Worm (Caenorhabditis elegans): ENCODE results near the gene nhr-22.

nhr-22 gene

DNA sequence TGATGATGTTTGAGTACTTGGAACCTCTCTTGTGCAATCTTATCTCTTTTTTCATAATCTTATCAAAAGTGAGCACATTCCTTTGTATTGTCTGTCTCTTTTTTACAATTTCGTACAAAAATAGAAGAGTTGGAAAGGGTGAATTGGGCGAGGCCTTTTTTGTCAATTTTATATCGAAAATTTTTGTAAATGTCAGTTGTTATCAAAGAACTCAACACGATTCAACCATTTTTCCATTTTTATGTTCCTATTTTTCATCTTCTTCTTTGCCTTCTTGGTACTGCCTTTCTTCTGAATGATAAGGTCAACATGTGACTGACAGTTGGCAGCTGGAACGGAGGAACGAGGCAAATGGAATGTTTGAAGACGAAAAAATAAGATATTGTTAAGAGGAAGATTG is 35.8 kb downstream of the nhr-22 start (continued):
- TF ChIP-seq mxl-2 (GFP tag; conservative IDR thresholded peaks at IDR 0.05) (no peak), F37D6.2 (tag; optimal IDR thresholded peaks at IDR 0.05) (no peak), Y105C5A.15 (GFP tag; IDR thresholded peaks at IDR 0.05) (no peak), unc-130 (GFP tag; optimal IDR thresholded peaks at IDR 0.05) (no peak), vab-7 (GFP tag; IDR thresholded peaks at IDR 0.05) (no peak), nhr-237 (tag; optimal IDR thresholded peaks at IDR 0.05) (no peak), nhr-111 (GFP tag; optimal IDR thresholded peaks at IDR 0.05) (no peak), hif-1 (tag; optimal IDR thresholded peaks at IDR 0.05) (no peak), lin-1 (GFP tag; IDR thresholded peaks at IDR 0.05) (no peak), nhr-42 (GFP tag; IDR thresholded peaks at IDR 0.05) (no peak), hlh-30 (tag; optimal IDR thresholded peaks at IDR 0.05; ENCODE audit: insufficient read depth) (peak; percentile 24), mdt-29 (GFP tag; IDR thresholded peaks at IDR 0.05) (no peak), spr-3 (GFP tag; optimal IDR thresholded peaks at IDR 0.05) (no peak), dmd-8 (GFP tag; IDR thresholded peaks at IDR 0.05) (no peak), pha-4 (GFP tag; IDR thresholded peaks at IDR 0.05) (no peak), pha-4 (tag; optimal IDR thresholded peaks at IDR 0.05) (no peak), skn-1 (tag; optimal IDR thresholded peaks at IDR 0.05) (no peak), hmg-1.1 (GFP tag; IDR thresholded peaks at IDR 0.05) (no peak), snpc-1.2 (GFP tag; IDR thresholded peaks at IDR 0.05) (no peak), aly-2 (tag; optimal IDR thresholded peaks at IDR 0.05) (no peak), D1046.2 (GFP tag; IDR thresholded peaks at IDR 0.05) (no peak), F44E2.7 (GFP tag; IDR thresholded peaks at IDR 0.05) (no peak), lin-29 (GFP tag; IDR thresholded peaks at IDR 0.05) (no peak), fkh-10 (GFP tag; optimal IDR thresholded peaks at IDR 0.05) (no peak), tag-97 (GFP tag; IDR thresholded peaks at IDR 0.05) (no peak), saeg-2 (GFP tag; IDR thresholded peaks at IDR 0.05) (0 out of 2 replicates have a peak, but pooled peaks have one; percentile 15), ceh-20 (GFP tag; IDR thresholded peaks at IDR 0.05) (peak; percentile 51; the same call in 1 of the 2 replicates), Y48G9A.11 (GFP tag; IDR thresholded peaks at IDR 0.05) (no peak), F49E8.2 (tag; optimal IDR thresholded peaks at IDR 0.05; ENCODE audit: borderline replicate concordance) (no peak), php-3 (GFP tag; IDR thresholded peaks at IDR 0.05) (peak; percentile 87), T26A8.4 (GFP tag; IDR thresholded peaks at IDR 0.05) (no peak), pqm-1 (tag; optimal IDR thresholded peaks at IDR 0.05) (peak; percentile 93), mep-1 (tag; optimal IDR thresholded peaks at IDR 0.05) (peak; percentile 17), sdz-12 (GFP tag; optimal IDR thresholded peaks at IDR 0.05) (no peak), lin-15B (tag; optimal IDR thresholded peaks at IDR 0.05) (no peak), daf-16 (GFP tag; optimal IDR thresholded peaks at IDR 0.05) (peak in 1 of 2 experiments; percentile 32), daf-16 (tag; optimal IDR thresholded peaks at IDR 0.05) (peak; percentile 78), ctbp-1 (GFP tag; IDR thresholded peaks at IDR 0.05) (no peak), fos-1 (tag; optimal IDR thresholded peaks at IDR 0.05) (no peak), daf-12 (tag; optimal IDR thresholded peaks at IDR 0.05) (no peak), rbr-2 (tag; optimal IDR thresholded peaks at IDR 0.05) (no peak), madf-9 (GFP tag; conservative IDR thresholded peaks at IDR 0.05) (no peak), ZK337.2 (GFP tag; IDR thresholded peaks at IDR 0.05) (no peak), nhr-41 (GFP tag; IDR thresholded peaks at IDR 0.05) (0 out of 2 replicates have a peak, but pooled peaks have one; percentile 28), lin-38 (GFP tag; IDR thresholded peaks at IDR 0.05) (no peak), nhr-25 (tag; optimal IDR thresholded peaks at IDR 0.05; ENCODE audit: borderline replicate concordance, insufficient read depth) (no peak), ama-1 (optimal IDR thresholded peaks at IDR 0.05) (no peak), cey-2 (tag; optimal IDR thresholded peaks at IDR 0.05; ENCODE audit: borderline replicate concordance, insufficient read depth) (no peak), daf-19 (GFP tag; conservative IDR thresholded peaks at IDR 0.05) (no peak), madf-5 (GFP tag; IDR thresholded peaks at IDR 0.05) (no peak), zip-11 (GFP tag; IDR thresholded peaks at IDR 0.05) (no peak), ceh-82 (tag; optimal IDR thresholded peaks at IDR 0.05) (no peak)

All from whole organism, L4 larva.